Worm (Caenorhabditis elegans): Measurements from ENCODE around the gene magu-1.

- TF ChIP-seq R02D3.7 (tag; optimal IDR thresholded peaks at IDR 0.05) (no peak), mxl-2 (GFP tag; conservative IDR thresholded peaks at IDR 0.05) (no peak), jun-1 (tag; optimal IDR thresholded peaks at IDR 0.05) (no peak), sdz-12 (GFP tag; optimal IDR thresholded peaks at IDR 0.05) (no peak), unc-39 (tag; optimal IDR thresholded peaks at IDR 0.05) (no peak), lin-39 (tag; optimal IDR thresholded peaks at IDR 0.05) (no peak), unc-62 (GFP tag; optimal IDR thresholded peaks at IDR 0.05 in 1 of 2) (no peak), unc-62 (tag; optimal IDR thresholded peaks at IDR 0.05) (no peak), skn-1 (tag; optimal IDR thresholded peaks at IDR 0.05) (no peak), snpc-4 (tag; optimal IDR thresholded peaks at IDR 0.05) (no peak)
Observed at ce11 chrIII:429038-429437, 42.5 kb downstream of the magu-1 start, which contains the start of gene cec-8.

Data from whole organism, L4 larva.